Fruit fly (Drosophila melanogaster) whole organism, embryonic: ENCODE measurements around the gene Eig71Ek.

Experiments
- Awh ChIP-seq: fragments of 200-800 bp; sonication (Bioruptor generic); IDR thresholded peaks from 2 replicates; pipeline ENCODE4, ENCODE4 v1.3.6; 2022; ENCODE audit warnings: missing biosample characterization, missing genetic modification characterization
- CG11695 ChIP-seq: fragments of 200-800 bp; sonication (Bioruptor generic); IDR thresholded peaks from 3 replicates; pipeline ENCODE4 v1.3.6; 2022; ENCODE audit warnings: missing biosample characterization, missing genetic modification characterization
- CG11696 ChIP-seq: fragments of 200-800 bp; sonication (Bioruptor generic); IDR thresholded peaks from 2 replicates; pipeline ENCODE4 v1.3.6; 2022; ENCODE audit warnings: missing biosample characterization, missing genetic modification characterization
- CG13123 ChIP-seq: fragments of 200-800 bp; sonication (Bioruptor generic); optimal IDR thresholded peaks from 2 replicates; lab custom pipeline; 2016; ENCODE audit warnings: missing biosample characterization, missing genetic modification characterization
- CG14860 ChIP-seq: fragments of 200-800 bp; sonication (Bioruptor generic); IDR thresholded peaks from 3 replicates; pipeline ENCODE4 v1.3.6; 2022; ENCODE audit warnings: missing biosample characterization, missing genetic modification characterization; ENCODE audit not compliant: partially characterized antibody
- CG15601 ChIP-seq: fragments of 200-800 bp; sonication (Bioruptor generic); optimal IDR thresholded peaks from 3 replicates; lab custom pipeline; 2019; ENCODE audit warnings: missing biosample characterization, mild to moderate bottlenecking, missing genetic modification characterization, moderate library complexity
- CG17802 ChIP-seq: fragments of 200-800 bp; sonication (Bioruptor generic); optimal IDR thresholded peaks from 2 replicates; lab custom pipeline; 2018; ENCODE audit warnings: missing biosample characterization, mild to moderate bottlenecking, missing genetic modification characterization, moderate library complexity
- CG18599 ChIP-seq: fragments of 200-800 bp; sonication (Bioruptor generic); optimal IDR thresholded peaks from 3 replicates; lab custom pipeline; 2017; ENCODE audit warnings: missing biosample characterization, missing genetic modification characterization, mild to moderate bottlenecking, moderate library complexity, missing genetic modification reagents
- CG33557 ChIP-seq: fragments of 200-800 bp; sonication (Bioruptor generic); optimal IDR thresholded peaks from 2 replicates; lab custom pipeline; 2019; ENCODE audit warnings: missing biosample characterization, mild to moderate bottlenecking, missing genetic modification characterization, moderate library complexity
- CG34376 ChIP-seq: fragments of 200-800 bp; sonication (Bioruptor generic); optimal IDR thresholded peaks from 2 replicates; lab custom pipeline; 2018; ENCODE audit warnings: missing biosample characterization, mild to moderate bottlenecking, missing genetic modification characterization
- CG4730 ChIP-seq: fragments of 200-800 bp; sonication (Bioruptor generic); IDR thresholded peaks from 2 replicates; pipeline ENCODE4 v1.3.6; 2022; ENCODE audit warnings: missing biosample characterization, missing genetic modification characterization
- CG7786 ChIP-seq: fragments of 200-800 bp; sonication (Bioruptor generic); optimal IDR thresholded peaks from 2 replicates; lab custom pipeline; 2016; ENCODE audit warnings: missing biosample characterization, missing genetic modification characterization
- CG8089 ChIP-seq: fragments of 200-800 bp; sonication (Bioruptor generic); optimal IDR thresholded peaks from 3 replicates; lab custom pipeline; 2016; ENCODE audit warnings: missing biosample characterization, missing genetic modification characterization
- CG8281 ChIP-seq: fragments of 200-800 bp; sonication (Bioruptor generic); optimal IDR thresholded peaks from 2 replicates; lab custom pipeline; 2018; ENCODE audit warnings: missing biosample characterization, mild to moderate bottlenecking, missing genetic modification characterization, moderate library complexity
- CG8478 ChIP-seq: fragments of >200 bp; optimal IDR thresholded peaks from 2 replicates; lab custom pipeline; 2018
- CG9609 ChIP-seq: fragments of 200-800 bp; sonication (Bioruptor generic); optimal IDR thresholded peaks from 3 replicates; lab custom pipeline; 2016; ENCODE audit warnings: missing biosample characterization, missing genetic modification characterization
- CG9817 ChIP-seq: fragments of 200-800 bp; sonication (Bioruptor generic); optimal IDR thresholded peaks from 2 replicates; lab custom pipeline; 2018; ENCODE audit warnings: missing biosample characterization, mild to moderate bottlenecking, missing genetic modification characterization, moderate library complexity
- Dek ChIP-seq: fragments of 200-800 bp; sonication (Bioruptor generic); optimal IDR thresholded peaks from 3 replicates; lab custom pipeline; 2019; ENCODE audit warnings: missing biosample characterization, mild to moderate bottlenecking, missing genetic modification characterization, moderate library complexity
- E2f1 ChIP-seq: fragments of 200-800 bp; sonication (Bioruptor generic); IDR thresholded peaks from 2 replicates; pipeline ENCODE4 v1.3.6; 2022; ENCODE audit warnings: missing biosample characterization, missing genetic modification characterization
- H2.0 ChIP-seq: fragments of 200-800 bp; sonication (Bioruptor generic); IDR thresholded peaks from 2 replicates; pipeline ENCODE4 v1.3.6; 2022; ENCODE audit warnings: missing biosample characterization, missing genetic modification characterization
- Lpt ChIP-seq: fragments of >200 bp; optimal IDR thresholded peaks from 2 replicates; lab custom pipeline; 2018; ENCODE audit warnings: missing biosample characterization, missing genetic modification characterization
- Mad ChIP-seq: fragments of 200-800 bp; sonication (Bioruptor generic); optimal IDR thresholded peaks from 2 replicates; lab custom pipeline; 2016; ENCODE audit warnings: missing biosample characterization, missing genetic modification characterization
- Meics ChIP-seq: fragments of 200-800 bp; sonication (Bioruptor generic); optimal IDR thresholded peaks from 2 replicates; lab custom pipeline; 2017; ENCODE audit warnings: missing biosample characterization, mild to moderate bottlenecking, missing genetic modification characterization
- Myb ChIP-seq: fragments of 200-800 bp; sonication (Bioruptor generic); optimal IDR thresholded peaks from 2 replicates; lab custom pipeline; 2016; ENCODE audit warnings: missing biosample characterization, missing genetic modification characterization
- NC2β ChIP-seq: fragments of 200-800 bp; sonication (Bioruptor generic); optimal IDR thresholded peaks from 2 replicates; lab custom pipeline; 2016; ENCODE audit warnings: missing biosample characterization, missing genetic modification characterization
- Pdp1 ChIP-seq, 2 experiments: fragments of 200-800 bp; sonication (Bioruptor generic); optimal IDR thresholded peaks; 3 replicates each; lab custom pipeline; 2016; ENCODE audit warnings: missing biosample characterization in 2 of 2, missing genetic modification characterization in 2 of 2, mild to moderate bottlenecking in 1 of 2, moderate library complexity in 1 of 2
- Ravus ChIP-seq: fragments of 200-800 bp; sonication (Bioruptor generic); IDR thresholded peaks from 2 replicates; pipeline ENCODE4 v1.3.6; 2022; ENCODE audit warnings: missing biosample characterization, missing genetic modification characterization
- Rfx ChIP-seq: fragments of 200-800 bp; sonication (Bioruptor generic); IDR thresholded peaks from 2 replicates; pipeline ENCODE4 v1.3.6; 2022; ENCODE audit warnings: missing biosample characterization, missing genetic modification characterization
- Six4 ChIP-seq: fragments of 200-800 bp; sonication (Bioruptor generic); optimal IDR thresholded peaks from 2 replicates; lab custom pipeline; 2016; ENCODE audit warnings: missing biosample characterization, missing genetic modification characterization
- TFAM ChIP-seq: fragments of 200-800 bp; sonication (Bioruptor generic); optimal IDR thresholded peaks from 2 replicates; lab custom pipeline; 2017; ENCODE audit warnings: missing biosample characterization, missing genetic modification characterization, inconsistent platforms
- Trl ChIP-seq, 3 experiments: fragments of >200 bp in 2 of 3; fragments of 200-800 bp in 1 of 3; sonication (Bioruptor generic) in 1 of 3; optimal IDR thresholded peaks; 2 replicates in 1 of 3; 3 replicates in 2 of 3; lab custom pipeline; 2016 to 2017; ENCODE audit warnings: missing biosample characterization in 1 of 3, missing genetic modification characterization in 1 of 3
- abd-A ChIP-seq: fragments of 200-800 bp; sonication (Bioruptor generic); optimal IDR thresholded peaks from 3 replicates; lab custom pipeline; 2019; ENCODE audit warnings: missing biosample characterization, mild to moderate bottlenecking, missing genetic modification characterization, moderate library complexity
- btn ChIP-seq: fragments of 200-800 bp; sonication (Bioruptor generic); optimal IDR thresholded peaks from 2 replicates; lab custom pipeline; 2016; ENCODE audit warnings: missing biosample characterization, missing genetic modification characterization
- chinmo ChIP-seq: fragments of 200-800 bp; sonication (Bioruptor generic); IDR thresholded peaks from 4 replicates; pipeline ENCODE4 v1.3.6; 2022; ENCODE audit warnings: missing biosample characterization, missing genetic modification characterization; ENCODE audit not compliant: partially characterized antibody
- dysf ChIP-seq: fragments of 200-800 bp; sonication (Bioruptor generic); IDR thresholded peaks from 3 replicates; pipeline ENCODE4 v1.3.6; 2022; ENCODE audit warnings: missing biosample characterization, missing genetic modification characterization
- fd64A ChIP-seq: fragments of 200-800 bp; sonication (Bioruptor generic); optimal IDR thresholded peaks from 3 replicates; lab custom pipeline; 2018; ENCODE audit warnings: missing biosample characterization, mild to moderate bottlenecking, missing genetic modification characterization
- gcm ChIP-seq: fragments of 200-800 bp; sonication (Bioruptor generic); optimal IDR thresholded peaks from 2 replicates; lab custom pipeline; 2019; ENCODE audit warnings: missing biosample characterization, mild to moderate bottlenecking, missing genetic modification characterization, moderate library complexity
- gcm2 ChIP-seq: fragments of 200-800 bp; sonication (Bioruptor generic); optimal IDR thresholded peaks from 2 replicates; lab custom pipeline; 2016; ENCODE audit warnings: missing biosample characterization, missing genetic modification characterization
- gem ChIP-seq: fragments of 200-800 bp; sonication (Bioruptor generic); optimal IDR thresholded peaks from 2 replicates; lab custom pipeline; 2019; ENCODE audit warnings: missing biosample characterization, mild to moderate bottlenecking, missing genetic modification characterization, moderate library complexity
- grn ChIP-seq: fragments of 200-800 bp; sonication (Bioruptor generic); optimal IDR thresholded peaks from 3 replicates; lab custom pipeline; 2017; ENCODE audit warnings: missing biosample characterization, missing genetic modification characterization
- nerfin-2 ChIP-seq: fragments of 200-800 bp; sonication (Bioruptor generic); IDR thresholded peaks from 2 replicates; pipeline ENCODE4 v1.3.6; 2022; ENCODE audit warnings: missing biosample characterization, missing genetic modification characterization; ENCODE audit not compliant: partially characterized antibody
- pho ChIP-seq: fragments of 200-800 bp; sonication (Bioruptor generic); optimal IDR thresholded peaks from 2 replicates; lab custom pipeline; 2016; ENCODE audit warnings: missing biosample characterization, missing genetic modification characterization
- rib ChIP-seq: fragments of 200-800 bp; sonication (Bioruptor generic); IDR thresholded peaks from 2 replicates; pipeline ENCODE4 v1.3.6; 2022; ENCODE audit warnings: missing biosample characterization, missing genetic modification characterization
- sens-2 ChIP-seq: fragments of 200-800 bp; sonication (Bioruptor generic); IDR thresholded peaks from 2 replicates; pipeline ENCODE4 v1.3.6; 2022; ENCODE audit warnings: missing biosample characterization, missing genetic modification characterization
- sna ChIP-seq: fragments of 200-800 bp; sonication (Bioruptor generic); IDR thresholded peaks from 2 replicates; pipeline ENCODE4 v1.3.6; 2022; ENCODE audit warnings: missing biosample characterization, missing genetic modification characterization; ENCODE audit not compliant: partially characterized antibody
- tio ChIP-seq: fragments of 200-800 bp; sonication (Bioruptor generic); optimal IDR thresholded peaks from 2 replicates; lab custom pipeline; 2017; ENCODE audit warnings: missing biosample characterization, missing genetic modification characterization, inconsistent platforms
- tll ChIP-seq, 2 experiments: fragments of 200-800 bp in 1 of 2; fragments of >200 bp in 1 of 2; sonication (Bioruptor generic) in 1 of 2; optimal IDR thresholded peaks; 2 replicates each; lab custom pipeline; 2017 to 2019; ENCODE audit warnings: missing biosample characterization in 2 of 2, missing genetic modification characterization in 2 of 2, mild to moderate bottlenecking in 1 of 2, moderate library complexity in 1 of 2
- tx ChIP-seq: fragments of 200-800 bp; sonication (Bioruptor generic); optimal IDR thresholded peaks from 2 replicates; lab custom pipeline; 2016; ENCODE audit warnings: missing biosample characterization, missing genetic modification characterization
- zen ChIP-seq: fragments of 200-800 bp; sonication (Bioruptor generic); optimal IDR thresholded peaks from 3 replicates; lab custom pipeline; 2018; ENCODE audit warnings: missing biosample characterization, mild to moderate bottlenecking, missing genetic modification characterization, moderate library complexity

Eig71Ek gene

dm6 chr3L:15619626-15620247 lies 41.3 kb upstream of the Eig71Ek start, which contains the start of gene Phs (continued):
- TF ChIP-seq grn (GFP tag; lab: Kevin White, UChicago) (no peak), NC2β (GFP tag; lab: Kevin White, UChicago) (peak; percentile 86), CG14860 (GFP tag; lab: Robert Waterston, UW) (no peak), TFAM (GFP tag; lab: Kevin White, UChicago) (no peak), sna (GFP tag; lab: Robert Waterston, UW) (peak; percentile 14; the same call in 1 of the 2 replicates), CG9817 (tag; lab: Kevin White, UChicago) (peak; percentile 75), H2.0 (peak; percentile 79), Trl (optimal IDR thresholded peaks at IDR 0.05; lab: Kevin White, UChicago) (peak; percentile 90 to 92), Trl (GFP tag; optimal IDR thresholded peaks at IDR 0.05; lab: Kevin White, UChicago) (peak; percentile 92), CG33557 (GFP tag; lab: Kevin White, UChicago) (peak; percentile 44), tio (GFP tag; lab: Kevin White, UChicago) (peak; percentile 46), CG11695 (peak; percentile 43; the same call in 1 of the 3 replicates), fd64A (GFP tag; lab: Kevin White, UChicago) (peak; percentile 55), dysf (GFP tag; lab: Robert Waterston, UW) (peak; percentile 70), Ravus (no peak), chinmo (peak; percentile 82; the same call in 1 of the 4 replicates), CG11696 (GFP tag; lab: Robert Waterston, UW) (no peak), CG18599 (GFP tag; lab: Kevin White, UChicago) (peak; percentile 83), CG8478 (peak; percentile 56), Pdp1 (GFP tag; optimal IDR thresholded peaks at IDR 0.05; lab: Kevin White, UChicago) (peak; percentile 69 to 87), Meics (GFP tag; lab: Kevin White, UChicago) (peak; percentile 64), Dek (tag; lab: Kevin White, UChicago) (peak; percentile 12), zen (tag; lab: Kevin White, UChicago) (peak; percentile 11), rib (GFP tag; lab: Robert Waterston, UW) (peak; percentile 97), gcm (GFP tag; lab: Kevin White, UChicago) (peak; percentile 13), Mad (peak; percentile 77), pho (GFP tag; lab: Kevin White, UChicago) (peak; percentile 76), Six4 (GFP tag; lab: Kevin White, UChicago) (peak; percentile 40), nerfin-2 (GFP tag; lab: Robert Waterston, UW) (no peak), CG7786 (peak; percentile 93), Lpt (GFP tag; lab: Kevin White, UChicago) (no peak), CG15601 (tag; lab: Kevin White, UChicago) (peak; percentile 35), Myb (peak; percentile 91), Rfx (GFP tag; lab: Robert Waterston, UW) (peak; percentile 94), CG34376 (GFP tag; lab: Kevin White, UChicago) (peak; percentile 63), tx (GFP tag; lab: Kevin White, UChicago) (peak; percentile 84), gem (tag; lab: Kevin White, UChicago) (peak; percentile 29), CG4730 (GFP tag; lab: Robert Waterston, UW) (peak; percentile 54; the same call in 1 of the 2 replicates), E2f1 (GFP tag; lab: Robert Waterston, UW) (peak; percentile 43; the same call in 1 of the 2 replicates), CG17802 (tag; lab: Kevin White, UChicago) (peak; percentile 74), CG9609 (GFP tag; lab: Kevin White, UChicago) (peak; percentile 91), CG13123 (GFP tag; lab: Kevin White, UChicago) (peak; percentile 62), tll (GFP tag; optimal IDR thresholded peaks at IDR 0.05; lab: Kevin White, UChicago) (no peak), gcm2 (GFP tag; lab: Kevin White, UChicago) (peak; percentile 43), btn (GFP tag; lab: Kevin White, UChicago) (peak; percentile 78), CG8281 (no peak), abd-A (tag; lab: Kevin White, UChicago) (no peak), sens-2 (GFP tag; lab: Robert Waterston, UW) (peak; percentile 63), CG8089 (GFP tag; lab: Kevin White, UChicago) (peak; percentile 76), Awh (GFP tag; lab: Robert Waterston, UW) (peak; percentile 62; the same call in 1 of the 2 replicates)
